Worm (Caenorhabditis elegans) whole organism, L2 larva: Measurements from ENCODE around the gene srj-40.

ENCODE experiments used
- blmp-1 ChIP-seq: sonication (generic microtip); optimal IDR thresholded peaks from 2 replicates; lab custom pipeline; 2017; ENCODE audit warnings: missing genetic modification characterization, mild to moderate bottlenecking, missing compliant biosample characterization, antibody characterized with exemption, moderate library complexity; ENCODE audit not compliant: insufficient read depth
- nhr-25 ChIP-seq: fragments of 150-350 bp; sonication (generic microtip); optimal IDR thresholded peaks from 3 replicates; lab custom pipeline; 2014; ENCODE audit warnings: missing biosample characterization, missing genetic modification characterization
- unc-62 ChIP-seq: fragments of 150-350 bp; optimal IDR thresholded peaks from 2 replicates; lab custom pipeline; 2014; ENCODE audit warnings: missing biosample characterization, missing genetic modification reagents, missing genetic modification characterization

DNA sequence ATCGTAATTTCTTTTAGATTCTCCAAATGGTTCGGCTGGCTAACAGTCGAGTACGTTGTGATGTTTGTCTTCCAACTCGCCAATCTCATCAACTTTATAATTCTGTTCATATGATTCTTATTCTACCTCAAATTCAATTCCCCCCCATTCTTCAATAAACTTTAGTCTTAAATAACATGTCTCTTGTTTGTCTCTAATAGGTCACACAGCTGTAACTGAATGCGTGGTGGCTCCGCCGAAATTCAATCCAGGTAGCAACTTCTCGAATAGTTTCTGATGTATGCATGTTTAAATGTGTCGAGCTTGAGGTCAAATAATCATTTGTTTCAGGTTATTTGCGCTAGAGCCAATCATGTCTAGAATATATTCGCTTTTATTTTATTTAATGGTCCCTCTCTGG is 37.0 kb downstream of the srj-40 start, which contains the start of gene lgc-29:
- no peak for TF ChIP-seq unc-62 (GFP tag; lab: Kevin White, UChicago)
- no peak for TF ChIP-seq blmp-1 (tag; lab: Kevin White, UChicago)
- no peak for TF ChIP-seq nhr-25 (tag; lab: Kevin White, UChicago)
